Worm (Caenorhabditis elegans) whole organism, midembryonic: ENCODE results near the gene B0457.4.

ENCODE experiments used
- cog-1 ChIP-seq: sonication (generic microtip); optimal IDR thresholded peaks from 2 replicates; lab custom pipeline; 2016; ENCODE audit warnings: missing genetic modification characterization, missing compliant biosample characterization
- flt-1 ChIP-seq: fragments of 200-800 bp; sonication (Bioruptor generic); IDR thresholded peaks from 2 replicates; pipeline ENCODE4 v1.3.6; 2022; ENCODE audit warnings: missing genetic modification characterization, missing compliant biosample characterization
- klf-2 ChIP-seq: fragments of 200-800 bp; sonication (Bioruptor generic); conservative IDR thresholded peaks from 2 replicates; pipeline ENCODE4 v1.3.6; 2022; ENCODE audit warnings: missing genetic modification reagents, missing genetic modification characterization, missing compliant biosample characterization
- med-1 ChIP-seq: sonication (generic microtip); optimal IDR thresholded peaks from 2 replicates; lab custom pipeline; 2017; ENCODE audit warnings: missing genetic modification characterization, mild to moderate bottlenecking, missing compliant biosample characterization, antibody characterized with exemption, missing genetic modification reagents; ENCODE audit not compliant: insufficient read depth
- ref-1 ChIP-seq: fragments of 200-800 bp; sonication (Bioruptor generic); conservative IDR thresholded peaks from 2 replicates; pipeline ENCODE4 v1.3.6; 2022; ENCODE audit warnings: missing genetic modification reagents, missing genetic modification characterization, missing compliant biosample characterization
- ztf-23 ChIP-seq: fragments of 200-800 bp; sonication (Bioruptor generic); IDR thresholded peaks from 2 replicates; pipeline ENCODE4 v1.3.6; 2022; ENCODE audit warnings: missing genetic modification reagents, missing genetic modification characterization, missing compliant biosample characterization

ce11 chrII:8891606-8892005, 20.2 kb downstream of the B0457.4 start:
- TF ChIP-seq cog-1 (tag; lab: Kevin White, UChicago) (no peak), med-1 (no peak), flt-1 (GFP tag; lab: Robert Waterston, UW) (no peak), ztf-23 (GFP tag; lab: Robert Waterston, UW) (no peak), klf-2 (GFP tag; lab: Robert Waterston, UW) (no peak), ref-1 (GFP tag; lab: Robert Waterston, UW) (no peak)
